Fruit fly (Drosophila melanogaster) whole organism, embryonic: ENCODE results near the gene CG14020.

ENCODE experiments used
- CG10209 ChIP-seq: fragments of 200-800 bp; sonication (Bioruptor generic); optimal IDR thresholded peaks from 3 replicates; lab custom pipeline; 2017; ENCODE audit warnings: missing biosample characterization, mild to moderate bottlenecking, missing genetic modification characterization, missing genetic modification reagents
- CG10274 ChIP-seq: fragments of 200-800 bp; sonication (Bioruptor generic); optimal IDR thresholded peaks from 3 replicates; lab custom pipeline; 2017; ENCODE audit warnings: missing biosample characterization, mild to moderate bottlenecking, missing genetic modification characterization
- CG10654 ChIP-seq: fragments of 200-800 bp; sonication (Bioruptor generic); optimal IDR thresholded peaks from 2 replicates; lab custom pipeline; 2016; ENCODE audit warnings: missing biosample characterization, missing genetic modification characterization
- CG11093 ChIP-seq: fragments of 200-800 bp; sonication (Bioruptor generic); IDR thresholded peaks from 3 replicates; pipeline ENCODE4 v1.3.6; 2022; ENCODE audit warnings: missing biosample characterization, missing genetic modification characterization
- CG14667 ChIP-seq: fragments of 200-800 bp; sonication (Bioruptor generic); IDR thresholded peaks from 2 replicates; pipeline ENCODE4 v1.3.6; 2022; ENCODE audit warnings: missing biosample characterization, missing genetic modification characterization
- CG15601 ChIP-seq: fragments of 200-800 bp; sonication (Bioruptor generic); optimal IDR thresholded peaks from 3 replicates; lab custom pipeline; 2019; ENCODE audit warnings: missing biosample characterization, mild to moderate bottlenecking, missing genetic modification characterization, moderate library complexity
- CG15696 ChIP-seq: fragments of 200-800 bp; sonication (Bioruptor generic); optimal IDR thresholded peaks from 2 replicates; lab custom pipeline; 2019; ENCODE audit warnings: missing biosample characterization, mild to moderate bottlenecking, missing genetic modification characterization, moderate library complexity
- CG17385 ChIP-seq: fragments of 200-800 bp; sonication (Bioruptor generic); optimal IDR thresholded peaks from 3 replicates; lab custom pipeline; 2018; ENCODE audit warnings: missing biosample characterization, mild to moderate bottlenecking, missing genetic modification characterization
- CG17612 ChIP-seq: fragments of 200-800 bp; sonication (Bioruptor generic); IDR thresholded peaks from 2 replicates; pipeline ENCODE4 v1.3.6; 2022; ENCODE audit warnings: missing biosample characterization, missing genetic modification characterization
- CG2120 ChIP-seq: fragments of 200-800 bp; sonication (Bioruptor generic); optimal IDR thresholded peaks from 3 replicates; lab custom pipeline; 2016; ENCODE audit warnings: missing biosample characterization, missing genetic modification characterization
- CG34376 ChIP-seq: fragments of 200-800 bp; sonication (Bioruptor generic); optimal IDR thresholded peaks from 2 replicates; lab custom pipeline; 2018; ENCODE audit warnings: missing biosample characterization, mild to moderate bottlenecking, missing genetic modification characterization
- CG4282 ChIP-seq: fragments of 200-800 bp; sonication (Bioruptor generic); optimal IDR thresholded peaks from 2 replicates; lab custom pipeline; 2016; ENCODE audit warnings: missing biosample characterization, missing genetic modification characterization
- CG6272 ChIP-seq: fragments of 200-800 bp; sonication (Bioruptor generic); IDR thresholded peaks from 2 replicates; pipeline ENCODE4 v1.3.6; 2022; ENCODE audit warnings: missing biosample characterization, missing genetic modification characterization
- CG6791 ChIP-seq: fragments of 200-800 bp; sonication (Bioruptor generic); IDR thresholded peaks from 3 replicates; pipeline ENCODE4 v1.3.6; 2022; ENCODE audit warnings: missing biosample characterization, missing genetic modification characterization; ENCODE audit not compliant: partially characterized antibody
- CG7745 ChIP-seq: fragments of 200-800 bp; sonication (Bioruptor generic); optimal IDR thresholded peaks from 2 replicates; lab custom pipeline; 2018; ENCODE audit warnings: missing biosample characterization, mild to moderate bottlenecking, missing genetic modification characterization, moderate library complexity
- CG7839 ChIP-seq: fragments of 200-800 bp; sonication (Bioruptor generic); optimal IDR thresholded peaks from 3 replicates; lab custom pipeline; 2018; ENCODE audit warnings: missing biosample characterization, mild to moderate bottlenecking, missing genetic modification characterization, moderate library complexity
- CG8765 ChIP-seq: fragments of 200-800 bp; sonication (Bioruptor generic); IDR thresholded peaks from 2 replicates; pipeline ENCODE4 v1.3.6; 2022; ENCODE audit warnings: missing biosample characterization, missing genetic modification characterization
- CkIIα-i1 ChIP-seq: fragments of 200-800 bp; sonication (Bioruptor generic); IDR thresholded peaks from 2 replicates; pipeline ENCODE4 v1.3.6; 2022; ENCODE audit warnings: missing biosample characterization, missing genetic modification characterization
- Dad ChIP-seq: fragments of 200-800 bp; sonication (Bioruptor generic); optimal IDR thresholded peaks from 3 replicates; lab custom pipeline; 2016; ENCODE audit warnings: missing biosample characterization, missing genetic modification characterization
- Dek ChIP-seq: fragments of 200-800 bp; sonication (Bioruptor generic); optimal IDR thresholded peaks from 3 replicates; lab custom pipeline; 2019; ENCODE audit warnings: missing biosample characterization, mild to moderate bottlenecking, missing genetic modification characterization, moderate library complexity
- Doc3 ChIP-seq: fragments of 200-800 bp; sonication (Bioruptor generic); IDR thresholded peaks from 3 replicates; pipeline ENCODE4 v1.3.6; 2022; ENCODE audit warnings: missing biosample characterization, missing genetic modification characterization; ENCODE audit not compliant: partially characterized antibody
- E2f1 ChIP-seq: fragments of 200-800 bp; sonication (Bioruptor generic); IDR thresholded peaks from 2 replicates; pipeline ENCODE4 v1.3.6; 2022; ENCODE audit warnings: missing biosample characterization, missing genetic modification characterization
- E2f2 ChIP-seq: fragments of 200-800 bp; sonication (Bioruptor generic); IDR thresholded peaks from 2 replicates; pipeline ENCODE4 v1.3.6; 2022; ENCODE audit warnings: missing biosample characterization, missing genetic modification characterization
- Eip74EF ChIP-seq, 2 experiments: fragments of 200-800 bp in 1 of 2; fragments of >200 bp in 1 of 2; sonication (Bioruptor generic) in 1 of 2; optimal IDR thresholded peaks; 2 replicates each; lab custom pipeline; 2017 to 2019; ENCODE audit warnings: missing biosample characterization in 2 of 2, missing genetic modification characterization in 2 of 2, mild to moderate bottlenecking in 1 of 2, moderate library complexity in 1 of 2
- Hmr ChIP-seq: fragments of 200-800 bp; sonication (Bioruptor generic); optimal IDR thresholded peaks from 3 replicates; lab custom pipeline; 2017; ENCODE audit warnings: mild to moderate bottlenecking, missing biosample characterization, missing genetic modification reagents, missing genetic modification characterization
- Hr51 ChIP-seq, 2 experiments: fragments of 200-800 bp; sonication (Bioruptor generic); optimal IDR thresholded peaks; 2 replicates in 1 of 2; 3 replicates in 1 of 2; lab custom pipeline; 2016 to 2018; ENCODE audit warnings: missing biosample characterization in 2 of 2, missing genetic modification characterization in 2 of 2, mild to moderate bottlenecking in 1 of 2, moderate library complexity in 1 of 2
- Myb ChIP-seq: fragments of 200-800 bp; sonication (Bioruptor generic); optimal IDR thresholded peaks from 2 replicates; lab custom pipeline; 2016; ENCODE audit warnings: missing biosample characterization, missing genetic modification characterization
- NfI ChIP-seq: fragments of 200-800 bp; sonication (Bioruptor generic); optimal IDR thresholded peaks from 3 replicates; lab custom pipeline; 2018; ENCODE audit warnings: missing biosample characterization, mild to moderate bottlenecking, missing genetic modification characterization, moderate library complexity
- Ravus ChIP-seq: fragments of 200-800 bp; sonication (Bioruptor generic); IDR thresholded peaks from 2 replicates; pipeline ENCODE4 v1.3.6; 2022; ENCODE audit warnings: missing biosample characterization, missing genetic modification characterization
- Tbp ChIP-seq: fragments of >200 bp; optimal IDR thresholded peaks from 2 replicates; lab custom pipeline; 2018; ENCODE audit warnings: missing biosample characterization, missing genetic modification characterization
- ara ChIP-seq: fragments of 200-800 bp; sonication (Bioruptor generic); IDR thresholded peaks from 2 replicates; pipeline ENCODE4 v1.3.6; 2022; ENCODE audit warnings: missing biosample characterization, missing genetic modification characterization
- ash1 ChIP-seq: fragments of 200-800 bp; sonication (Bioruptor generic); optimal IDR thresholded peaks from 2 replicates; lab custom pipeline; 2018; ENCODE audit warnings: missing biosample characterization, mild to moderate bottlenecking, missing genetic modification characterization
- chinmo ChIP-seq: fragments of 200-800 bp; sonication (Bioruptor generic); IDR thresholded peaks from 4 replicates; pipeline ENCODE4 v1.3.6; 2022; ENCODE audit warnings: missing biosample characterization, missing genetic modification characterization; ENCODE audit not compliant: partially characterized antibody
- dan ChIP-seq: fragments of 200-800 bp; sonication (Bioruptor generic); IDR thresholded peaks from 2 replicates; pipeline ENCODE4 v1.3.6; 2022; ENCODE audit warnings: missing biosample characterization, missing genetic modification characterization
- dmrt11E ChIP-seq: fragments of 200-800 bp; sonication (Bioruptor generic); optimal IDR thresholded peaks from 3 replicates; lab custom pipeline; 2018; ENCODE audit warnings: missing biosample characterization, mild to moderate bottlenecking, missing genetic modification characterization, moderate library complexity
- dmrt99B ChIP-seq: fragments of 200-800 bp; sonication (Bioruptor generic); optimal IDR thresholded peaks from 2 replicates; lab custom pipeline; 2018; ENCODE audit warnings: missing biosample characterization, mild to moderate bottlenecking, missing genetic modification characterization, moderate library complexity
- fd64A ChIP-seq: fragments of 200-800 bp; sonication (Bioruptor generic); optimal IDR thresholded peaks from 3 replicates; lab custom pipeline; 2018; ENCODE audit warnings: missing biosample characterization, mild to moderate bottlenecking, missing genetic modification characterization
- hth ChIP-seq: fragments of >200 bp; optimal IDR thresholded peaks from 2 replicates; lab custom pipeline; 2017; ENCODE audit warnings: inconsistent platforms
- insv ChIP-seq, 2 experiments: fragments of 200-800 bp; sonication (Bioruptor generic); optimal IDR thresholded peaks; 3 replicates each; lab custom pipeline; 2016 to 2018; ENCODE audit warnings: missing biosample characterization in 2 of 2, missing genetic modification characterization in 2 of 2
- kah ChIP-seq: fragments of 200-800 bp; sonication (Bioruptor generic); optimal IDR thresholded peaks from 2 replicates; lab custom pipeline; 2018; ENCODE audit warnings: missing biosample characterization, mild to moderate bottlenecking, missing genetic modification characterization
- nom ChIP-seq: fragments of 200-800 bp; sonication (Bioruptor generic); optimal IDR thresholded peaks from 2 replicates; lab custom pipeline; 2017; ENCODE audit warnings: missing biosample characterization, missing genetic modification characterization, mild to moderate bottlenecking, moderate library complexity, missing genetic modification reagents
- oc ChIP-seq: fragments of 200-800 bp; sonication (Bioruptor generic); optimal IDR thresholded peaks from 2 replicates; lab custom pipeline; 2018; ENCODE audit warnings: missing biosample characterization, mild to moderate bottlenecking, missing genetic modification characterization, moderate library complexity
- prd ChIP-seq, 3 experiments: fragments of >200 bp in 2 of 3; fragments of 200-800 bp in 1 of 3; sonication (Bioruptor generic) in 1 of 3; optimal IDR thresholded peaks in 2 of 3; IDR thresholded peaks in 1 of 3; 2 replicates in 2 of 3; 3 replicates in 1 of 3; pipeline versions ENCODE4 v1.3.6 to Lab custom; 2017 to 2022; ENCODE audit warnings: missing biosample characterization in 1 of 3, missing genetic modification characterization in 1 of 3
- sens-2 ChIP-seq: fragments of 200-800 bp; sonication (Bioruptor generic); IDR thresholded peaks from 2 replicates; pipeline ENCODE4 v1.3.6; 2022; ENCODE audit warnings: missing biosample characterization, missing genetic modification characterization
- sob ChIP-seq: fragments of 200-800 bp; sonication (Bioruptor generic); IDR thresholded peaks from 2 replicates; pipeline ENCODE4 v1.3.6; 2022; ENCODE audit warnings: missing biosample characterization, missing genetic modification characterization
- ttk ChIP-seq: fragments of 200-800 bp; sonication (Bioruptor generic); IDR thresholded peaks from 2 replicates; pipeline ENCODE4 v2.1.2; 2022; ENCODE audit warnings: missing biosample characterization, missing genetic modification characterization
- wor ChIP-seq: fragments of 200-800 bp; sonication (Bioruptor generic); IDR thresholded peaks from 2 replicates; pipeline ENCODE4 v1.3.6; 2022; ENCODE audit warnings: missing biosample characterization, missing genetic modification characterization

The CG14020 gene

dm6 chr2L:5489757-5490359 lies 27.7 kb upstream of the CG14020 start (continued):
- TF ChIP-seq CG34376 (GFP tag; lab: Kevin White, UChicago) (no peak), CG15601 (tag; lab: Kevin White, UChicago) (no peak), CG15696 (tag; lab: Kevin White, UChicago) (no peak), ttk (GFP tag; lab: Robert Waterston, UW) (0 out of 2 replicates have a peak, but pooled peaks have one; percentile 29), Myb (GFP tag; lab: Kevin White, UChicago) (no peak), CG11093 (GFP tag; lab: Robert Waterston, UW) (no peak), Tbp (GFP tag; lab: Kevin White, UChicago) (no peak), Ravus (no peak), CG2120 (no peak), Dad (GFP tag; lab: Kevin White, UChicago) (no peak), dan (GFP tag; lab: Robert Waterston, UW) (no peak), CG7839 (tag; lab: Kevin White, UChicago) (no peak), Doc3 (GFP tag; lab: Robert Waterston, UW) (no peak), fd64A (GFP tag; lab: Kevin White, UChicago) (no peak), CG10209 (no peak), sob (GFP tag; lab: Robert Waterston, UW) (no peak), E2f1 (no peak), CG7745 (tag; lab: Kevin White, UChicago) (no peak), ash1 (GFP tag; lab: Kevin White, UChicago) (no peak), CG6272 (GFP tag; lab: Robert Waterston, UW) (no peak), E2f2 (no peak), sens-2 (GFP tag; lab: Robert Waterston, UW) (no peak), CG10654 (GFP tag; lab: Kevin White, UChicago) (no peak), oc (tag; lab: Kevin White, UChicago) (no peak), Dek (tag; lab: Kevin White, UChicago) (no peak), CG8765 (GFP tag; lab: Robert Waterston, UW) (no peak), dmrt99B (tag; lab: Kevin White, UChicago) (no peak), Eip74EF (GFP tag; optimal IDR thresholded peaks at IDR 0.05; lab: Kevin White, UChicago) (no peak), CG17385 (GFP tag; lab: Kevin White, UChicago) (no peak), CG6791 (GFP tag; lab: Robert Waterston, UW) (peak; percentile 39; the same call in 1 of the 3 replicates), chinmo (GFP tag; lab: Robert Waterston, UW) (0 out of 4 replicates have a peak, but pooled peaks have one; percentile 15), dmrt11E (tag; lab: Kevin White, UChicago) (no peak), prd (optimal IDR thresholded peaks at IDR 0.05; lab: Kevin White, UChicago) (no peak), prd (GFP tag; IDR thresholded peaks at IDR 0.05; lab: Robert Waterston, UW) (peak; percentile 42; the same call in 2 of the 3 replicates), CG10274 (GFP tag; lab: Kevin White, UChicago) (no peak), ara (peak; percentile 46; the same call in 1 of the 2 replicates), CG4282 (no peak), Hr51 (GFP tag; optimal IDR thresholded peaks at IDR 0.05; lab: Kevin White, UChicago) (no peak), CG17612 (GFP tag; lab: Robert Waterston, UW) (no peak), wor (GFP tag; lab: Robert Waterston, UW) (no peak), nom (GFP tag; lab: Kevin White, UChicago) (peak; percentile 67), insv (GFP tag; optimal IDR thresholded peaks at IDR 0.05; lab: Kevin White, UChicago) (no peak), CG14667 (GFP tag; lab: Robert Waterston, UW) (no peak), NfI (GFP tag; lab: Kevin White, UChicago) (no peak), hth (no peak), kah (GFP tag; lab: Kevin White, UChicago) (peak; percentile 74), CkIIα-i1 (GFP tag; lab: Robert Waterston, UW) (no peak), Hmr (GFP tag; lab: Kevin White, UChicago) (no peak)
